Fruit fly (Drosophila melanogaster): ENCODE results near the gene Rcd4.

The Rcd4 gene

dm6 chr2L:8365701-8366643, 16.7 kb upstream of the Rcd4 start, which contains the start of gene Pp2A-29B (continued):
- no peak for TF ChIP-seq CG10321 (GFP tag; IDR thresholded peaks at IDR 0.05)
- no peak for TF ChIP-seq rib (GFP tag; IDR thresholded peaks at IDR 0.05)
- TF ChIP-seq D (optimal IDR thresholded peaks at IDR 0.05), result no peak
- TF ChIP-seq D (GFP tag; optimal IDR thresholded peaks at IDR 0.05), result no peak
- TF ChIP-seq Ravus (GFP tag; IDR thresholded peaks at IDR 0.05), result no peak
- TF ChIP-seq sens-2 (GFP tag; IDR thresholded peaks at IDR 0.05), result no peak
- TF ChIP-seq fu2 (GFP tag; optimal IDR thresholded peaks at IDR 0.05), result no peak
- no peak for TF ChIP-seq CG1024 (GFP tag; IDR thresholded peaks at IDR 0.05)
- no peak for TF ChIP-seq crc (GFP tag; optimal IDR thresholded peaks at IDR 0.05)
- no peak for TF ChIP-seq ash1 (GFP tag; optimal IDR thresholded peaks at IDR 0.05)
- peak; percentile 52 for TF ChIP-seq CG10543 (GFP tag; optimal IDR thresholded peaks at IDR 0.05)
- peak; percentile 23 for TF ChIP-seq CG33557 (GFP tag; optimal IDR thresholded peaks at IDR 0.05)
- TF ChIP-seq B-H2 (GFP tag; optimal IDR thresholded peaks at IDR 0.05), result peak; percentile 57
- no peak; the same call in 1 of the 2 replicates for TF ChIP-seq CG14441 (GFP tag; IDR thresholded peaks at IDR 0.05)
- no peak for TF ChIP-seq so (GFP tag; IDR thresholded peaks at IDR 0.05)
- no peak for TF ChIP-seq gsb (GFP tag; IDR thresholded peaks at IDR 0.05)
- TF ChIP-seq lbe (GFP tag; optimal IDR thresholded peaks at IDR 0.05), result peak; percentile 41
- TF ChIP-seq CG9609 (GFP tag; optimal IDR thresholded peaks at IDR 0.05), result no peak
- TF ChIP-seq CG4360 (GFP tag; IDR thresholded peaks at IDR 0.05), result no peak
- peak; percentile 37 for TF ChIP-seq sens (GFP tag)
- no peak for TF ChIP-seq ranshi (GFP tag; IDR thresholded peaks at IDR 0.05)
- no peak for TF ChIP-seq hth (optimal IDR thresholded peaks at IDR 0.05)
- TF ChIP-seq Ets65A (GFP tag), result no peak
- no peak for TF ChIP-seq ewg (GFP tag; optimal IDR thresholded peaks at IDR 0.05)
- no peak for TF ChIP-seq al (GFP tag; IDR thresholded peaks at IDR 0.05)
- TF ChIP-seq exex (tag; optimal IDR thresholded peaks at IDR 0.05), result peak; percentile 35
- peak; percentile 42 for TF ChIP-seq CG8924 (tag; optimal IDR thresholded peaks at IDR 0.05)
- TF ChIP-seq psq (GFP tag; optimal IDR thresholded peaks at IDR 0.05), result no peak
- peak; percentile 7 for TF ChIP-seq CG10462 (GFP tag; optimal IDR thresholded peaks at IDR 0.05)
- no peak for TF ChIP-seq schlank (tag; optimal IDR thresholded peaks at IDR 0.05)
- TF ChIP-seq CG1832 (GFP tag; optimal IDR thresholded peaks at IDR 0.05), result no peak
- TF ChIP-seq CG17912 (GFP tag; optimal IDR thresholded peaks at IDR 0.05), result peak; percentile 7
- TF ChIP-seq Atf-2 (GFP tag; optimal IDR thresholded peaks at IDR 0.05), result no peak
- TF ChIP-seq Ada2b (GFP tag; IDR thresholded peaks at IDR 0.05), result no peak
- peak; percentile 57 for TF ChIP-seq Med (GFP tag)
- no peak for TF ChIP-seq Ptx1 (GFP tag; IDR thresholded peaks at IDR 0.05)
- TF ChIP-seq Neu2 (GFP tag; optimal IDR thresholded peaks at IDR 0.05; ENCODE audit: borderline replicate concordance), result no peak
- TF ChIP-seq CG13123 (GFP tag; optimal IDR thresholded peaks at IDR 0.05), result no peak
- TF ChIP-seq Vsx1 (GFP tag; optimal IDR thresholded peaks at IDR 0.05), result peak; percentile 64
- TF ChIP-seq fd3F (GFP tag; optimal IDR thresholded peaks at IDR 0.05), result no peak
- TF ChIP-seq Hey (tag; optimal IDR thresholded peaks at IDR 0.05), result no peak
- TF ChIP-seq cad (GFP tag; optimal IDR thresholded peaks at IDR 0.05), result no peak
- no peak for TF ChIP-seq dm (GFP tag; optimal IDR thresholded peaks at IDR 0.05)
- no peak for TF ChIP-seq emc (GFP tag; optimal IDR thresholded peaks at IDR 0.05)
- TF ChIP-seq fru (optimal IDR thresholded peaks at IDR 0.05), result no peak
- no peak for TF ChIP-seq CG14014 (GFP tag; IDR thresholded peaks at IDR 0.05)
- TF ChIP-seq tna (GFP tag; IDR thresholded peaks at IDR 0.05; ENCODE audit: partially characterized antibody), result peak; percentile 95
- TF ChIP-seq CG5180 (GFP tag; optimal IDR thresholded peaks at IDR 0.05), result no peak
- peak; percentile 94 for TF ChIP-seq mld (GFP tag; IDR thresholded peaks at IDR 0.05; ENCODE audit: partially characterized antibody)
- no peak for TF ChIP-seq CG3407 (GFP tag; optimal IDR thresholded peaks at IDR 0.05)
- peak in 1 of 2 experiments; percentile 74 for TF ChIP-seq Pdp1 (GFP tag; optimal IDR thresholded peaks at IDR 0.05)

All from whole organism, embryonic.